Fruit fly (Drosophila melanogaster): ENCODE results near the gene CG15482.

- TF ChIP-seq cic (GFP tag; optimal IDR thresholded peaks at IDR 0.05) (no peak), CG12768 (GFP tag; optimal IDR thresholded peaks at IDR 0.05) (no peak), CG1620 (GFP tag; optimal IDR thresholded peaks at IDR 0.05) (no peak), Clk (GFP tag; optimal IDR thresholded peaks at IDR 0.05) (no peak), CG7101 (tag; optimal IDR thresholded peaks at IDR 0.05) (no peak), kay (GFP tag; ENCODE audit: borderline replicate concordance) (no peak), CG7045 (GFP tag; optimal IDR thresholded peaks at IDR 0.05) (no peak), Crg-1 (GFP tag; optimal IDR thresholded peaks at IDR 0.05) (no peak), CG11617 (GFP tag; optimal IDR thresholded peaks at IDR 0.05) (no peak), CG5204 (GFP tag; optimal IDR thresholded peaks at IDR 0.05) (no peak), pad (GFP tag; optimal IDR thresholded peaks at IDR 0.05) (no peak), tj (GFP tag; optimal IDR thresholded peaks at IDR 0.05) (peak; percentile 45), cnc (optimal IDR thresholded peaks at IDR 0.05) (no peak)
Observed at dm6 chr2L:13179095-13179494, 32.5 kb downstream of the CG15482 start, which contains the start of gene Alg7.

Measured in whole organism, adult.